ENCODE assay signal across 1 fruit fly cellular context in genomic region chr2L:10697992-10698391, dm6.
TF ChIP-seq lines count a peak whose summit lies in the region.

TSS of gene CG7300 (minus strand) at chr2L:10698043.

TF ChIP-seq in whole organism, embryonic, 481 proteins besides CTCF, POLR2A, EP300 and RAD21 (continued from another document):
- no peak for TF ChIP-seq CG16813 (GFP tag; IDR thresholded peaks at IDR 0.05; lab: Robert Waterston, UW; ENCODE audit: partially characterized antibody)
- TF ChIP-seq CG12942 (GFP tag; optimal IDR thresholded peaks at IDR 0.05; lab: Kevin White, UChicago), result peak; percentile 12
- TF ChIP-seq Hmr (GFP tag; optimal IDR thresholded peaks at IDR 0.05; lab: Kevin White, UChicago), result peak; percentile 49
- peak; percentile 17 for TF ChIP-seq jing (GFP tag; optimal IDR thresholded peaks at IDR 0.05; lab: Kevin White, UChicago)
- no peak for TF ChIP-seq ab (GFP tag; optimal IDR thresholded peaks at IDR 0.05; lab: Kevin White, UChicago)
- TF ChIP-seq CG12299 (tag; optimal IDR thresholded peaks at IDR 0.05; lab: Kevin White, UChicago), result no peak
- peak; percentile 70 for TF ChIP-seq CG11247 (GFP tag; IDR thresholded peaks at IDR 0.05; lab: Robert Waterston, UW)
- TF ChIP-seq CG1792 (GFP tag; optimal IDR thresholded peaks at IDR 0.05; lab: Kevin White, UChicago), result no peak
- 0 out of 3 replicates have a peak, but pooled peaks have one; percentile 10 for TF ChIP-seq H15 (GFP tag; IDR thresholded peaks at IDR 0.05; lab: Robert Waterston, UW)
- peak; percentile 24 for TF ChIP-seq dmrt11E (tag; optimal IDR thresholded peaks at IDR 0.05; lab: Kevin White, UChicago)
- no peak for TF ChIP-seq CG17186 (GFP tag; optimal IDR thresholded peaks at IDR 0.05; lab: Kevin White, UChicago)
- TF ChIP-seq NC2α (GFP tag; optimal IDR thresholded peaks at IDR 0.05; lab: Kevin White, UChicago), result no peak
- no peak for TF ChIP-seq CG11504 (tag; optimal IDR thresholded peaks at IDR 0.05; lab: Kevin White, UChicago)
- TF ChIP-seq fu2 (GFP tag; optimal IDR thresholded peaks at IDR 0.05; lab: Kevin White, UChicago), result peak; percentile 38
- TF ChIP-seq lab (GFP tag; optimal IDR thresholded peaks at IDR 0.05; lab: Kevin White, UChicago), result peak; percentile 76
- peak; percentile 81 for TF ChIP-seq slbo (GFP tag; IDR thresholded peaks at IDR 0.05; lab: Robert Waterston, UW)
- peak; percentile 64 for TF ChIP-seq CG3281 (GFP tag; optimal IDR thresholded peaks at IDR 0.05; lab: Kevin White, UChicago)
- peak; percentile 31 for TF ChIP-seq az2 (GFP tag; optimal IDR thresholded peaks at IDR 0.05; lab: Kevin White, UChicago)
- TF ChIP-seq Usf (GFP tag; optimal IDR thresholded peaks at IDR 0.05; lab: Kevin White, UChicago), result no peak
- TF ChIP-seq slp2 (GFP tag; optimal IDR thresholded peaks at IDR 0.05; lab: Kevin White, UChicago), result no peak
- TF ChIP-seq Ptx1 (GFP tag; IDR thresholded peaks at IDR 0.05; lab: Robert Waterston, UW), result peak; percentile 63
- TF ChIP-seq CG15514 (GFP tag; optimal IDR thresholded peaks at IDR 0.05; lab: Kevin White, UChicago), result peak; percentile 23
- peak; percentile 89 for TF ChIP-seq grau (tag; optimal IDR thresholded peaks at IDR 0.05; lab: Kevin White, UChicago)
- peak; percentile 70; the same call in 1 of the 2 replicates for TF ChIP-seq ara (GFP tag; IDR thresholded peaks at IDR 0.05; lab: Robert Waterston, UW)
- TF ChIP-seq salm (tag; optimal IDR thresholded peaks at IDR 0.05; lab: Kevin White, UChicago), result no peak
- no peak for TF ChIP-seq Lpt (GFP tag; optimal IDR thresholded peaks at IDR 0.05; lab: Kevin White, UChicago)
- peak; percentile 53 for TF ChIP-seq CG12769 (tag; optimal IDR thresholded peaks at IDR 0.05; lab: Kevin White, UChicago)
- TF ChIP-seq fd64A (GFP tag; optimal IDR thresholded peaks at IDR 0.05; lab: Kevin White, UChicago), result no peak
- TF ChIP-seq cato (GFP tag; optimal IDR thresholded peaks at IDR 0.05; lab: Kevin White, UChicago; ENCODE audit: borderline replicate concordance), result peak; percentile 5
- TF ChIP-seq Asciz (GFP tag; optimal IDR thresholded peaks at IDR 0.05; lab: Kevin White, UChicago), result no peak
- TF ChIP-seq wek (GFP tag; optimal IDR thresholded peaks at IDR 0.05; lab: Kevin White, UChicago), result no peak
- TF ChIP-seq NC2β (GFP tag; optimal IDR thresholded peaks at IDR 0.05; lab: Kevin White, UChicago), result no peak
- TF ChIP-seq CG13296 (GFP tag; optimal IDR thresholded peaks at IDR 0.05; lab: Kevin White, UChicago), result no peak
- peak; percentile 39 for TF ChIP-seq CG8388 (GFP tag; optimal IDR thresholded peaks at IDR 0.05; lab: Kevin White, UChicago)
- no peak for TF ChIP-seq YL-1 (GFP tag; optimal IDR thresholded peaks at IDR 0.05; lab: Kevin White, UChicago)
- no peak for TF ChIP-seq eyg (GFP tag; optimal IDR thresholded peaks at IDR 0.05; lab: Kevin White, UChicago)
- no peak for TF ChIP-seq CG2129 (GFP tag; IDR thresholded peaks at IDR 0.05; lab: Robert Waterston, UW; ENCODE audit: partially characterized antibody)
- TF ChIP-seq sc (optimal IDR thresholded peaks at IDR 0.05; lab: Kevin White, UChicago), result no peak
- no peak for TF ChIP-seq sc (GFP tag; optimal IDR thresholded peaks at IDR 0.05; lab: Kevin White, UChicago)
- peak; percentile 36 for TF ChIP-seq CG7556 (GFP tag; optimal IDR thresholded peaks at IDR 0.05; lab: Kevin White, UChicago)
- TF ChIP-seq CG6854 (GFP tag; optimal IDR thresholded peaks at IDR 0.05; lab: Kevin White, UChicago), result no peak
- TF ChIP-seq abd-A (tag; optimal IDR thresholded peaks at IDR 0.05; lab: Kevin White, UChicago), result no peak
- no peak for TF ChIP-seq btn (GFP tag; optimal IDR thresholded peaks at IDR 0.05; lab: Kevin White, UChicago)
- TF ChIP-seq Ssrp (tag; optimal IDR thresholded peaks at IDR 0.05; lab: Kevin White, UChicago), result peak; percentile 39
- TF ChIP-seq CG33557 (GFP tag; optimal IDR thresholded peaks at IDR 0.05; lab: Kevin White, UChicago), result no peak
- TF ChIP-seq Gsc (GFP tag; IDR thresholded peaks at IDR 0.05; lab: Robert Waterston, UW), result no peak
- TF ChIP-seq CG3726 (GFP tag; IDR thresholded peaks at IDR 0.05; lab: Robert Waterston, UW), result no peak
- no peak for TF ChIP-seq ato (GFP tag; IDR thresholded peaks at IDR 0.05; lab: Robert Waterston, UW; ENCODE audit: partially characterized antibody)
- 0 out of 3 replicates have a peak, but pooled peaks have one; percentile 27 for TF ChIP-seq CG2889 (GFP tag; IDR thresholded peaks at IDR 0.05; lab: Robert Waterston, UW)
- TF ChIP-seq CG8944 (GFP tag; optimal IDR thresholded peaks at IDR 0.05; lab: Kevin White, UChicago), result peak; percentile 23
- no peak for TF ChIP-seq CG12744 (GFP tag; optimal IDR thresholded peaks at IDR 0.05; lab: Kevin White, UChicago)
- TF ChIP-seq CG3847 (GFP tag; IDR thresholded peaks at IDR 0.05; lab: Robert Waterston, UW), result peak; percentile 63
- TF ChIP-seq CG10565 (GFP tag; optimal IDR thresholded peaks at IDR 0.05; lab: Kevin White, UChicago), result no peak
- TF ChIP-seq CG8478 (optimal IDR thresholded peaks at IDR 0.05; lab: Kevin White, UChicago), result no peak
- peak; percentile 24; the same call in 1 of the 3 replicates for TF ChIP-seq otp (GFP tag; IDR thresholded peaks at IDR 0.05; lab: Robert Waterston, UW)
- no peak for TF ChIP-seq CkIIα-i1 (GFP tag; IDR thresholded peaks at IDR 0.05; lab: Robert Waterston, UW)
- no peak for TF ChIP-seq CrebB (tag; optimal IDR thresholded peaks at IDR 0.05; lab: Kevin White, UChicago)
- peak; percentile 57 for TF ChIP-seq Oli (tag; optimal IDR thresholded peaks at IDR 0.05; lab: Kevin White, UChicago)
- no peak for TF ChIP-seq vnd (GFP tag; IDR thresholded peaks at IDR 0.05; lab: Robert Waterston, UW; ENCODE audit: partially characterized antibody)
- peak; percentile 20 for TF ChIP-seq HmgZ (tag; optimal IDR thresholded peaks at IDR 0.05; lab: Kevin White, UChicago)
- no peak for TF ChIP-seq stwl (tag; optimal IDR thresholded peaks at IDR 0.05; lab: Kevin White, UChicago)
- no peak for TF ChIP-seq pan (optimal IDR thresholded peaks at IDR 0.05; lab: Kevin White, UChicago)
- peak in 1 of 2 experiments; percentile 72 for TF ChIP-seq pan (GFP tag; optimal IDR thresholded peaks at IDR 0.05 in 1 of 2, IDR thresholded peaks at IDR 0.05 in 1 of 2)
- TF ChIP-seq CG3065 (GFP tag; optimal IDR thresholded peaks at IDR 0.05; lab: Kevin White, UChicago), result no peak
- peak; percentile 8 for TF ChIP-seq CG6813 (GFP tag; optimal IDR thresholded peaks at IDR 0.05; lab: Kevin White, UChicago)
- no peak for TF ChIP-seq CG11560 (tag; IDR thresholded peaks at IDR 0.05; lab: Robert Waterston, UW)
- peak; percentile 9 for TF ChIP-seq CG30431 (GFP tag; optimal IDR thresholded peaks at IDR 0.05; lab: Kevin White, UChicago)
- peak; percentile 26 for TF ChIP-seq scrt (GFP tag; optimal IDR thresholded peaks at IDR 0.05; lab: Kevin White, UChicago)
- TF ChIP-seq ATbp (GFP tag; optimal IDR thresholded peaks at IDR 0.05; lab: Kevin White, UChicago), result peak; percentile 29
- TF ChIP-seq CG17912 (GFP tag; optimal IDR thresholded peaks at IDR 0.05; lab: Kevin White, UChicago), result no peak
- no peak for TF ChIP-seq fru (optimal IDR thresholded peaks at IDR 0.05; lab: Kevin White, UChicago)
- TF ChIP-seq Meics (GFP tag; optimal IDR thresholded peaks at IDR 0.05; lab: Kevin White, UChicago), result peak; percentile 68
- peak; percentile 45 for TF ChIP-seq caup (GFP tag; optimal IDR thresholded peaks at IDR 0.05; lab: Kevin White, UChicago; ENCODE audit: severe bottlenecking)
- TF ChIP-seq CG17359 (tag; optimal IDR thresholded peaks at IDR 0.05; lab: Kevin White, UChicago), result peak; percentile 61
- peak; percentile 76 for TF ChIP-seq CG10147 (GFP tag; optimal IDR thresholded peaks at IDR 0.05; lab: Kevin White, UChicago)
- peak; percentile 59 for TF ChIP-seq nmo (GFP tag; optimal IDR thresholded peaks at IDR 0.05; lab: Kevin White, UChicago)
- TF ChIP-seq CG18599 (GFP tag; optimal IDR thresholded peaks at IDR 0.05; lab: Kevin White, UChicago), result peak; percentile 58
- no peak for TF ChIP-seq Sry-δ (GFP tag; optimal IDR thresholded peaks at IDR 0.05; lab: Kevin White, UChicago)
- TF ChIP-seq Deaf1 (tag; optimal IDR thresholded peaks at IDR 0.05; lab: Kevin White, UChicago), result no peak
- peak; percentile 60; the same call in 1 of the 3 replicates for TF ChIP-seq CG7357 (GFP tag; IDR thresholded peaks at IDR 0.05; lab: Robert Waterston, UW)
- no peak for TF ChIP-seq shn (GFP tag; optimal IDR thresholded peaks at IDR 0.05; lab: Kevin White, UChicago)
- peak; percentile 49 for TF ChIP-seq CG12659 (GFP tag; optimal IDR thresholded peaks at IDR 0.05; lab: Kevin White, UChicago)
- peak; percentile 61 for TF ChIP-seq CG9215 (GFP tag; IDR thresholded peaks at IDR 0.05; lab: Robert Waterston, UW)
- peak; percentile 49 for TF ChIP-seq CG17328 (GFP tag; IDR thresholded peaks at IDR 0.05; lab: Robert Waterston, UW)
- TF ChIP-seq gt (GFP tag; IDR thresholded peaks at IDR 0.05; lab: Robert Waterston, UW), result no peak
- TF ChIP-seq CG1647 (GFP tag; optimal IDR thresholded peaks at IDR 0.05; lab: Kevin White, UChicago), result peak; percentile 38
- peak; percentile 58; the same call in 1 of the 2 replicates for TF ChIP-seq CG7372 (GFP tag; IDR thresholded peaks at IDR 0.05; lab: Robert Waterston, UW)
- 0 out of 3 replicates have a peak, but pooled peaks have one; percentile 31 for TF ChIP-seq C15 (GFP tag; IDR thresholded peaks at IDR 0.05; lab: Robert Waterston, UW)
- peak; percentile 54 for TF ChIP-seq CG10979 (tag; optimal IDR thresholded peaks at IDR 0.05; lab: Kevin White, UChicago)
- TF ChIP-seq Ets97D (GFP tag; optimal IDR thresholded peaks at IDR 0.05; lab: Kevin White, UChicago), result no peak
- no peak for TF ChIP-seq CHES-1-like (GFP tag; optimal IDR thresholded peaks at IDR 0.05; lab: Kevin White, UChicago)
- no peak for TF ChIP-seq gce (GFP tag; IDR thresholded peaks at IDR 0.05; lab: Robert Waterston, UW)
- no peak for TF ChIP-seq pfk (GFP tag; optimal IDR thresholded peaks at IDR 0.05; lab: Kevin White, UChicago)
- no peak for TF ChIP-seq CG10654 (GFP tag; optimal IDR thresholded peaks at IDR 0.05; lab: Kevin White, UChicago)
- TF ChIP-seq CG16815 (GFP tag; optimal IDR thresholded peaks at IDR 0.05; lab: Kevin White, UChicago), result peak; percentile 15
- peak; percentile 76 for TF ChIP-seq dysf (GFP tag; IDR thresholded peaks at IDR 0.05; lab: Robert Waterston, UW)
- no peak for TF ChIP-seq Hr39 (optimal IDR thresholded peaks at IDR 0.05; lab: Kevin White, UChicago)
- TF ChIP-seq rib (GFP tag; IDR thresholded peaks at IDR 0.05; lab: Robert Waterston, UW), result no peak
- peak; percentile 41 for TF ChIP-seq CG14667 (GFP tag; IDR thresholded peaks at IDR 0.05; lab: Robert Waterston, UW)
- TF ChIP-seq maf-S (GFP tag; optimal IDR thresholded peaks at IDR 0.05; lab: Kevin White, UChicago), result no peak
- TF ChIP-seq lola (GFP tag; optimal IDR thresholded peaks at IDR 0.05; lab: Kevin White, UChicago), result peak in 1 of 3 experiments; percentile 21
- no peak for TF ChIP-seq CG5180 (GFP tag; optimal IDR thresholded peaks at IDR 0.05; lab: Kevin White, UChicago)
- TF ChIP-seq Dek (tag; optimal IDR thresholded peaks at IDR 0.05; lab: Kevin White, UChicago), result peak; percentile 47
- TF ChIP-seq D (optimal IDR thresholded peaks at IDR 0.05; lab: Kevin White, UChicago), result no peak
- TF ChIP-seq D (GFP tag; optimal IDR thresholded peaks at IDR 0.05; lab: Kevin White, UChicago), result peak; percentile 0
- TF ChIP-seq CG2678 (tag; optimal IDR thresholded peaks at IDR 0.05; lab: Kevin White, UChicago), result peak; percentile 74
- peak; percentile 36 for TF ChIP-seq pho (GFP tag; optimal IDR thresholded peaks at IDR 0.05; lab: Kevin White, UChicago)
- TF ChIP-seq chn (GFP tag; optimal IDR thresholded peaks at IDR 0.05; lab: Kevin White, UChicago), result peak; percentile 17
- no peak for TF ChIP-seq Sin3A (optimal IDR thresholded peaks at IDR 0.05; lab: Kevin White, UChicago)
- TF ChIP-seq vvl (GFP tag; IDR thresholded peaks at IDR 0.05; lab: Robert Waterston, UW), result peak; percentile 80
- TF ChIP-seq CG1529 (GFP tag; optimal IDR thresholded peaks at IDR 0.05; lab: Kevin White, UChicago), result no peak
- no peak for TF ChIP-seq CG11398 (GFP tag; optimal IDR thresholded peaks at IDR 0.05; lab: Kevin White, UChicago)
- peak; percentile 74 for TF ChIP-seq CG7839 (tag; optimal IDR thresholded peaks at IDR 0.05; lab: Kevin White, UChicago)
- TF ChIP-seq CG6683 (GFP tag; optimal IDR thresholded peaks at IDR 0.05; lab: Kevin White, UChicago), result no peak
- no peak for TF ChIP-seq crol (GFP tag; IDR thresholded peaks at IDR 0.05; lab: Robert Waterston, UW)
- 0 out of 2 replicates have a peak, but pooled peaks have one; percentile 40 for TF ChIP-seq GATAe (GFP tag; conservative IDR thresholded peaks at IDR 0.05; lab: Robert Waterston, UW)
- TF ChIP-seq sob (GFP tag; IDR thresholded peaks at IDR 0.05; lab: Robert Waterston, UW), result peak; percentile 56
- TF ChIP-seq CG15073 (GFP tag; optimal IDR thresholded peaks at IDR 0.05; lab: Kevin White, UChicago), result no peak
- no peak for TF ChIP-seq lbe (GFP tag; optimal IDR thresholded peaks at IDR 0.05; lab: Kevin White, UChicago)
- no peak for TF ChIP-seq CG10959 (GFP tag; IDR thresholded peaks at IDR 0.05; lab: Robert Waterston, UW)
- peak; percentile 5 for TF ChIP-seq Nf-YB (GFP tag; optimal IDR thresholded peaks at IDR 0.05; lab: Kevin White, UChicago)
- TF ChIP-seq Hey (tag; optimal IDR thresholded peaks at IDR 0.05; lab: Kevin White, UChicago), result no peak
- TF ChIP-seq CG12391 (tag; optimal IDR thresholded peaks at IDR 0.05; lab: Kevin White, UChicago), result peak; percentile 58
- no peak for TF ChIP-seq bbx (GFP tag; IDR thresholded peaks at IDR 0.05; lab: Robert Waterston, UW; ENCODE audit: partially characterized antibody)
- TF ChIP-seq CG7786 (GFP tag; optimal IDR thresholded peaks at IDR 0.05; lab: Kevin White, UChicago), result peak; percentile 24
- TF ChIP-seq CG6175 (GFP tag; IDR thresholded peaks at IDR 0.05; lab: Robert Waterston, UW), result 0 out of 3 replicates have a peak, but pooled peaks have one; percentile 17
- no peak for TF ChIP-seq Dll (GFP tag; IDR thresholded peaks at IDR 0.05; lab: Robert Waterston, UW; ENCODE audit: partially characterized antibody)
- TF ChIP-seq Ets65A (GFP tag; lab: Kevin White, UChicago), result peak; percentile 90
- TF ChIP-seq emc (GFP tag; optimal IDR thresholded peaks at IDR 0.05; lab: Kevin White, UChicago), result no peak
- no peak for TF ChIP-seq hb (GFP tag; IDR thresholded peaks at IDR 0.05; lab: Robert Waterston, UW; ENCODE audit: partially characterized antibody)
- TF ChIP-seq eve (GFP tag; optimal IDR thresholded peaks at IDR 0.05; lab: Kevin White, UChicago), result no peak
